Worm (Caenorhabditis elegans) whole organism, L1 larva: ENCODE results near the gene rps-5.
A peak's percentile ranks its signal among the peaks of the same experiment; 100 is the strongest.

ENCODE experiments used
- C04F5.9 ChIP-seq: sonication (generic microtip); optimal IDR thresholded peaks from 2 replicates; lab custom pipeline; 2016; ENCODE audit warnings: missing genetic modification characterization, missing compliant biosample characterization
- F16B12.6 ChIP-seq: fragments of 150-350 bp; optimal IDR thresholded peaks from 2 replicates; lab custom pipeline; 2014; ENCODE audit warnings: missing biosample characterization, missing genetic modification characterization
- Y116A8C.19 ChIP-seq: sonication (generic microtip); optimal IDR thresholded peaks from 2 replicates; lab custom pipeline; 2016; ENCODE audit warnings: missing compliant biosample characterization, missing genetic modification characterization, borderline replicate concordance
- aha-1 ChIP-seq: fragments of 150-350 bp; optimal IDR thresholded peaks from 2 replicates; lab custom pipeline; 2014; ENCODE audit warnings: missing biosample characterization, missing genetic modification characterization
- alr-1 ChIP-seq: fragments of 200-800 bp; sonication (Bioruptor generic); optimal IDR thresholded peaks from 2 replicates; lab custom pipeline; 2018; ENCODE audit warnings: borderline replicate concordance, mild to moderate bottlenecking, missing genetic modification characterization, missing compliant biosample characterization
- aly-2 ChIP-seq: fragments of 150-350 bp; optimal IDR thresholded peaks from 2 replicates; lab custom pipeline; 2014; ENCODE audit warnings: missing biosample characterization, missing genetic modification characterization
- ama-1 ChIP-seq: fragments of 150-350 bp; optimal IDR thresholded peaks from 2 replicates; lab custom pipeline; 2014
- blmp-1 ChIP-seq: fragments of 150-350 bp; optimal IDR thresholded peaks from 2 replicates; lab custom pipeline; 2014; ENCODE audit warnings: missing biosample characterization, missing genetic modification characterization
- ceh-63 ChIP-seq: fragments of 200-800 bp; sonication (Bioruptor generic); optimal IDR thresholded peaks from 2 replicates; lab custom pipeline; 2018; ENCODE audit warnings: mild to moderate bottlenecking, missing genetic modification characterization, missing compliant biosample characterization
- ceh-8 ChIP-seq: fragments of 200-800 bp; sonication (Bioruptor generic); optimal IDR thresholded peaks from 2 replicates; lab custom pipeline; 2018; ENCODE audit warnings: mild to moderate bottlenecking, missing genetic modification characterization, moderate library complexity, missing compliant biosample characterization
- ceh-82 ChIP-seq, 3 experiments: fragments of 150-350 bp in 1 of 3; sonication (generic microtip) in 2 of 3; optimal IDR thresholded peaks; 2 replicates each; lab custom pipeline; 2014 to 2017; ENCODE audit warnings: missing biosample characterization in 3 of 3, missing genetic modification characterization in 3 of 3
- ceh-90 ChIP-seq: sonication (generic microtip); optimal IDR thresholded peaks from 2 replicates; lab custom pipeline; 2016; ENCODE audit warnings: missing genetic modification characterization, missing compliant biosample characterization
- ces-1 ChIP-seq: fragments of 150-350 bp; optimal IDR thresholded peaks from 2 replicates; lab custom pipeline; 2014; ENCODE audit warnings: missing biosample characterization, missing genetic modification reagents, missing genetic modification characterization
- dsc-1 ChIP-seq: sonication (generic microtip); optimal IDR thresholded peaks from 2 replicates; lab custom pipeline; 2016; ENCODE audit warnings: mild to moderate bottlenecking, missing genetic modification characterization, missing compliant biosample characterization
- efl-1 ChIP-seq, 4 experiments: fragments of 150-350 bp; optimal IDR thresholded peaks in 3 of 4; peaks in 1 of 4; 1 replicate in 1 of 4; 2 replicates in 3 of 4; lab custom pipeline; 2014; ENCODE audit warnings: missing biosample characterization in 2 of 4, missing genetic modification characterization in 2 of 4, missing genetic modification reagents in 2 of 4
- efl-3 ChIP-seq: fragments of 200-800 bp; sonication (Bioruptor generic); optimal IDR thresholded peaks from 2 replicates; lab custom pipeline; 2018; ENCODE audit warnings: mild to moderate bottlenecking, missing genetic modification characterization, missing compliant biosample characterization
- elt-3 ChIP-seq, 6 experiments: fragments of 150-350 bp in 1 of 6; sonication (generic microtip); optimal IDR thresholded peaks; 2 replicates each; lab custom pipeline; 2017 to 2018; ENCODE audit warnings: missing biosample characterization in 6 of 6, missing genetic modification characterization in 6 of 6, inconsistent platforms in 1 of 6
- fkh-4 ChIP-seq: sonication (generic microtip); optimal IDR thresholded peaks from 2 replicates; lab custom pipeline; 2016; ENCODE audit warnings: missing compliant biosample characterization, missing genetic modification characterization, borderline replicate concordance
- fos-1 ChIP-seq: fragments of 150-350 bp; optimal IDR thresholded peaks from 2 replicates; lab custom pipeline; 2014; ENCODE audit warnings: missing biosample characterization, missing genetic modification characterization
- irx-1 ChIP-seq: sonication (generic microtip); optimal IDR thresholded peaks from 2 replicates; lab custom pipeline; 2016; ENCODE audit warnings: missing genetic modification characterization, missing compliant biosample characterization
- isw-1 ChIP-seq: fragments of 200-800 bp; sonication (Bioruptor generic); IDR thresholded peaks from 2 replicates; pipeline ENCODE4 v1.3.6; 2022; ENCODE audit warnings: missing genetic modification characterization, missing compliant biosample characterization
- lin-13 ChIP-seq: fragments of 150-350 bp; optimal IDR thresholded peaks from 2 replicates; lab custom pipeline; 2014; ENCODE audit warnings: missing biosample characterization, missing genetic modification reagents, missing genetic modification characterization
- lin-35 ChIP-seq, 2 experiments: fragments of 150-350 bp; optimal IDR thresholded peaks; 2 replicates each; lab custom pipeline; 2014; ENCODE audit warnings: missing biosample characterization in 2 of 2, missing genetic modification characterization in 2 of 2, missing genetic modification reagents in 2 of 2
- mef-2 ChIP-seq: fragments of 150-350 bp; optimal IDR thresholded peaks from 2 replicates; lab custom pipeline; 2014; ENCODE audit warnings: missing biosample characterization, missing genetic modification characterization
- mep-1 ChIP-seq: fragments of 150-350 bp; optimal IDR thresholded peaks from 2 replicates; lab custom pipeline; 2014; ENCODE audit warnings: missing biosample characterization, missing genetic modification characterization
- nhr-12 ChIP-seq: sonication (generic microtip); optimal IDR thresholded peaks from 2 replicates; lab custom pipeline; 2017; ENCODE audit warnings: missing biosample characterization, missing genetic modification characterization
- nhr-19 ChIP-seq: fragments of 200-800 bp; sonication (Bioruptor generic); conservative IDR thresholded peaks from 2 replicates; pipeline ENCODE4 v1.3.6; 2022; ENCODE audit warnings: missing genetic modification characterization, missing compliant biosample characterization
- nhr-20 ChIP-seq: sonication (generic microtip); optimal IDR thresholded peaks from 2 replicates; lab custom pipeline; 2016; ENCODE audit warnings: mild to moderate bottlenecking, missing genetic modification characterization, missing compliant biosample characterization
- nhr-237 ChIP-seq: fragments of 150-350 bp; optimal IDR thresholded peaks from 2 replicates; lab custom pipeline; 2014; ENCODE audit warnings: missing biosample characterization, missing genetic modification characterization
- nhr-28 ChIP-seq: fragments of 150-350 bp; optimal IDR thresholded peaks from 2 replicates; lab custom pipeline; 2014; ENCODE audit warnings: missing biosample characterization, missing genetic modification characterization
- nhr-71 ChIP-seq: sonication (generic microtip); optimal IDR thresholded peaks from 2 replicates; lab custom pipeline; 2016; ENCODE audit warnings: mild to moderate bottlenecking, missing genetic modification characterization, moderate library complexity, missing compliant biosample characterization
- nhr-76 ChIP-seq: sonication (generic microtip); optimal IDR thresholded peaks from 2 replicates; lab custom pipeline; 2017; ENCODE audit warnings: missing biosample characterization, missing genetic modification characterization
- nhr-77 ChIP-seq: fragments of 150-350 bp; optimal IDR thresholded peaks from 2 replicates; lab custom pipeline; 2014; ENCODE audit warnings: missing biosample characterization, missing genetic modification characterization
- nhr-85 ChIP-seq: sonication (generic microtip); peaks from one replicate; lab custom pipeline; 2016; ENCODE audit warnings: missing genetic modification characterization, inconsistent platforms, missing compliant biosample characterization
- nhr-90 ChIP-seq: sonication (generic microtip); optimal IDR thresholded peaks from 2 replicates; lab custom pipeline; 2016; ENCODE audit warnings: mild to moderate bottlenecking, missing genetic modification characterization, missing compliant biosample characterization; ENCODE audit not compliant: poor library complexity
- pag-3 ChIP-seq: sonication (generic microtip); optimal IDR thresholded peaks from 2 replicates; lab custom pipeline; 2017; ENCODE audit warnings: missing genetic modification characterization, mild to moderate bottlenecking, missing compliant biosample characterization, antibody characterized with exemption, borderline replicate concordance; ENCODE audit not compliant: insufficient read depth
- pax-3 ChIP-seq: fragments of 200-800 bp; sonication (Bioruptor generic); optimal IDR thresholded peaks from 2 replicates; lab custom pipeline; 2018; ENCODE audit warnings: mild to moderate bottlenecking, missing genetic modification characterization, moderate library complexity, missing compliant biosample characterization
- rnt-1 ChIP-seq: sonication (generic microtip); optimal IDR thresholded peaks from 2 replicates; lab custom pipeline; 2016; ENCODE audit warnings: mild to moderate bottlenecking, missing genetic modification characterization, moderate library complexity, missing compliant biosample characterization
- skn-1 ChIP-seq: fragments of 150-350 bp; optimal IDR thresholded peaks from 2 replicates; lab custom pipeline; 2014; ENCODE audit warnings: missing biosample characterization, missing genetic modification characterization
- snpc-4 ChIP-seq: fragments of 150-350 bp; optimal IDR thresholded peaks from 2 replicates; lab custom pipeline; 2014; ENCODE audit warnings: missing biosample characterization, missing genetic modification characterization
- snu-23 ChIP-seq: sonication (generic microtip); optimal IDR thresholded peaks from 2 replicates; lab custom pipeline; 2016; ENCODE audit warnings: missing genetic modification characterization, missing compliant biosample characterization
- sox-4 ChIP-seq: sonication (generic microtip); optimal IDR thresholded peaks from 2 replicates; lab custom pipeline; 2016; ENCODE audit warnings: missing genetic modification characterization, missing compliant biosample characterization
- sptf-1 ChIP-seq: fragments of 150-350 bp; optimal IDR thresholded peaks from 2 replicates; lab custom pipeline; 2014; ENCODE audit warnings: missing biosample characterization, missing genetic modification characterization
- sup-37 ChIP-seq: fragments of 200-800 bp; sonication (Bioruptor generic); optimal IDR thresholded peaks from 2 replicates; lab custom pipeline; 2018; ENCODE audit warnings: mild to moderate bottlenecking, missing genetic modification characterization, missing compliant biosample characterization
- swsn-7 ChIP-seq: sonication (generic microtip); optimal IDR thresholded peaks from 2 replicates; lab custom pipeline; 2016; ENCODE audit warnings: missing genetic modification characterization, missing compliant biosample characterization
- tbx-2 ChIP-seq: sonication (generic microtip); optimal IDR thresholded peaks from 2 replicates; lab custom pipeline; 2016; ENCODE audit warnings: missing genetic modification characterization, missing compliant biosample characterization
- tlp-1 ChIP-seq: fragments of 150-350 bp; optimal IDR thresholded peaks from 2 replicates; lab custom pipeline; 2014; ENCODE audit warnings: missing biosample characterization, missing genetic modification characterization
- unc-130 ChIP-seq: fragments of 150-350 bp; optimal IDR thresholded peaks from 2 replicates; lab custom pipeline; 2017; ENCODE audit warnings: missing biosample characterization, missing genetic modification characterization, inconsistent platforms
- unc-30 ChIP-seq: sonication (generic microtip); optimal IDR thresholded peaks from 2 replicates; lab custom pipeline; 2017; ENCODE audit warnings: missing biosample characterization, missing genetic modification characterization
- unc-86 ChIP-seq: sonication (generic microtip); optimal IDR thresholded peaks from 2 replicates; lab custom pipeline; 2016; ENCODE audit warnings: missing genetic modification characterization, missing compliant biosample characterization
- unc-98 ChIP-seq: fragments of 200-800 bp; sonication (Bioruptor generic); IDR thresholded peaks from 2 replicates; pipeline ENCODE4 v1.3.6; 2022; ENCODE audit warnings: missing genetic modification characterization, missing compliant biosample characterization
- vab-15 ChIP-seq: sonication (generic microtip); optimal IDR thresholded peaks from 2 replicates; lab custom pipeline; 2017; ENCODE audit warnings: missing genotype, mild to moderate bottlenecking, missing genetic modification characterization, missing compliant biosample characterization
- zag-1 ChIP-seq: fragments of 150-350 bp; optimal IDR thresholded peaks from 2 replicates; lab custom pipeline; 2014; ENCODE audit warnings: missing biosample characterization, missing genetic modification characterization
- ztf-4 ChIP-seq: fragments of 150-350 bp; optimal IDR thresholded peaks from 2 replicates; lab custom pipeline; 2014; ENCODE audit warnings: missing biosample characterization, missing genetic modification characterization

Gene rps-5

ce11 chrIV:11148788-11149366 is 38.0 kb upstream of the rps-5 start:
- TF ChIP-seq nhr-28 (tag; lab: Kevin White, UChicago) (no peak), swsn-7 (no peak), ztf-4 (tag; lab: Kevin White, UChicago) (no peak), sptf-1 (no peak), F16B12.6 (peak; percentile 8), efl-1 (optimal IDR thresholded peaks at IDR 0.05; lab: Kevin White, UChicago) (no peak), efl-1 (GFP tag; optimal IDR thresholded peaks at IDR 0.05 in 1 of 2; lab: Kevin White, UChicago) (peak; percentile 4 to 63), ama-1 (lab: Kevin White, UChicago) (no peak), ces-1 (no peak), aha-1 (tag; lab: Kevin White, UChicago) (no peak), unc-98 (GFP tag; lab: Robert Waterston, UW) (no peak), sox-4 (tag; lab: Kevin White, UChicago) (no peak), tbx-2 (no peak), nhr-76 (tag; lab: Kevin White, UChicago) (no peak), nhr-85 (tag; lab: Kevin White, UChicago) (no peak), ceh-90 (tag; lab: Kevin White, UChicago) (no peak), mep-1 (tag; lab: Kevin White, UChicago) (peak; percentile 5), ceh-82 (tag; optimal IDR thresholded peaks at IDR 0.05; lab: Kevin White, UChicago) (peak in 1 of 3 experiments; percentile 0), lin-13 (GFP tag; lab: Kevin White, UChicago) (no peak), Y116A8C.19 (tag; lab: Kevin White, UChicago) (no peak), skn-1 (tag; lab: Kevin White, UChicago) (peak; percentile 15), ceh-63 (GFP tag; lab: Kevin White, UChicago) (no peak), pax-3 (peak; percentile 68), sup-37 (no peak), vab-15 (tag; lab: Kevin White, UChicago) (no peak), irx-1 (no peak), aly-2 (no peak), zag-1 (tag; lab: Kevin White, UChicago) (no peak), tlp-1 (no peak), mef-2 (tag; lab: Kevin White, UChicago) (no peak), rnt-1 (tag; lab: Kevin White, UChicago) (peak; percentile 36), alr-1 (tag; lab: Kevin White, UChicago) (no peak), nhr-77 (tag; lab: Kevin White, UChicago) (no peak), snu-23 (peak; percentile 51), nhr-20 (tag; lab: Kevin White, UChicago) (no peak), nhr-90 (tag; lab: Kevin White, UChicago) (no peak), nhr-71 (tag; lab: Kevin White, UChicago) (peak; percentile 25), C04F5.9 (tag; lab: Kevin White, UChicago) (no peak), fos-1 (tag; lab: Kevin White, UChicago) (no peak), isw-1 (GFP tag; lab: Robert Waterston, UW) (no peak), unc-86 (tag; lab: Kevin White, UChicago) (no peak), elt-3 (tag; optimal IDR thresholded peaks at IDR 0.05; lab: Kevin White, UChicago) (peak in 1 of 6 experiments; percentile 8), pag-3 (tag; lab: Kevin White, UChicago) (peak; percentile 74), fkh-4 (tag; lab: Kevin White, UChicago) (peak; percentile 2), unc-130 (tag; lab: Kevin White, UChicago) (no peak), dsc-1 (tag; lab: Kevin White, UChicago) (peak; percentile 54), ceh-8 (no peak), nhr-12 (tag; lab: Kevin White, UChicago) (no peak), lin-35 (GFP tag; optimal IDR thresholded peaks at IDR 0.05; lab: Kevin White, UChicago) (peak in 1 of 2 experiments; percentile 23), nhr-237 (tag; lab: Kevin White, UChicago) (no peak), unc-30 (tag; lab: Kevin White, UChicago) (no peak), efl-3 (no peak), snpc-4 (tag; lab: Kevin White, UChicago) (no peak), nhr-19 (GFP tag; lab: Robert Waterston, UW) (peak; percentile 4; the same call in 1 of the 2 replicates), blmp-1 (peak; percentile 25)
